Worm (Caenorhabditis elegans) whole organism, L4/young adult: ENCODE results near the gene F19G12.9.

ENCODE experiments used
- W03F9.2 ChIP-seq: fragments of 150-350 bp; optimal IDR thresholded peaks from 2 replicates; lab custom pipeline; 2014; ENCODE audit warnings: missing biosample characterization, missing genetic modification characterization
- him-1 ChIP-seq: sonication (generic microtip); optimal IDR thresholded peaks from 2 replicates; lab custom pipeline; 2016; ENCODE audit warnings: missing genotype, missing genetic modification reagents, missing genetic modification characterization, missing compliant biosample characterization

ce11 chrX:1445696-1446095, 26.7 kb downstream of the F19G12.9 start:
- TF ChIP-seq him-1, result no peak
- TF ChIP-seq W03F9.2 (tag; lab: Kevin White, UChicago), result no peak
